Worm (Caenorhabditis elegans) whole organism, midembryonic: ENCODE data around the gene T05B4.13.

ENCODE experiments used
- cog-1 ChIP-seq: sonication (generic microtip); optimal IDR thresholded peaks from 2 replicates; lab custom pipeline; 2016; ENCODE audit warnings: missing genetic modification characterization, missing compliant biosample characterization
- flt-1 ChIP-seq: fragments of 200-800 bp; sonication (Bioruptor generic); IDR thresholded peaks from 2 replicates; pipeline ENCODE4 v1.3.6; 2022; ENCODE audit warnings: missing genetic modification characterization, missing compliant biosample characterization
- klf-2 ChIP-seq: fragments of 200-800 bp; sonication (Bioruptor generic); conservative IDR thresholded peaks from 2 replicates; pipeline ENCODE4 v1.3.6; 2022; ENCODE audit warnings: missing genetic modification reagents, missing genetic modification characterization, missing compliant biosample characterization
- med-1 ChIP-seq: sonication (generic microtip); optimal IDR thresholded peaks from 2 replicates; lab custom pipeline; 2017; ENCODE audit warnings: missing genetic modification characterization, mild to moderate bottlenecking, missing compliant biosample characterization, antibody characterized with exemption, missing genetic modification reagents; ENCODE audit not compliant: insufficient read depth
- ref-1 ChIP-seq: fragments of 200-800 bp; sonication (Bioruptor generic); conservative IDR thresholded peaks from 2 replicates; pipeline ENCODE4 v1.3.6; 2022; ENCODE audit warnings: missing genetic modification reagents, missing genetic modification characterization, missing compliant biosample characterization
- tab-1 ChIP-seq: fragments of 200-800 bp; sonication (Bioruptor generic); IDR thresholded peaks from 2 replicates; pipeline ENCODE4 v1.3.6; 2022; ENCODE audit warnings: missing genetic modification characterization, missing compliant biosample characterization
- ztf-23 ChIP-seq: fragments of 200-800 bp; sonication (Bioruptor generic); IDR thresholded peaks from 2 replicates; pipeline ENCODE4 v1.3.6; 2022; ENCODE audit warnings: missing genetic modification reagents, missing genetic modification characterization, missing compliant biosample characterization
- ztf-29 ChIP-seq: fragments of 200-800 bp; sonication (Bioruptor generic); IDR thresholded peaks from 2 replicates; pipeline ENCODE4 v1.3.6; 2022; ENCODE audit warnings: missing genetic modification reagents, missing genetic modification characterization, missing compliant biosample characterization

DNA sequence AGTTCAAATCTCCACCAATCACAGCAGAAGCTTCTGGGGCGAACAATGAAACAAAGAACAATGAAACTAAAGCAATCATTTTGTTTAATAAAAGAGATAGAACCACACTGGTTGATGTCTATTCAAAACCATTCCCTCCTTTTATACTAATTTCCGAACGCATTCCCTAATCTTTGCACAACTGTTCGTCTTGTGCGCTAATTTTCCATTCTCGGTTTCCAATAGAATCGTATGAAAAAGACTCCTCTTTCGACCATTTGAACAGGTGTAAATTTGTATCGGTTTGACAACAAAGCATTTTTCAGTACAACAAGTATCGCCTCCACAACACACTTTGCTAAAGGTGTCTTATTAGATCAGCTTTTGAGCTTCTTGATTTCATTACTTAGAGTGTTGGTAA is 11.3 kb downstream of the T05B4.13 start, which contains the start of gene T05B4.8:
- TF ChIP-seq cog-1 (tag; lab: Kevin White, UChicago) = no peak
- no peak for TF ChIP-seq klf-2 (GFP tag; lab: Robert Waterston, UW)
- TF ChIP-seq flt-1 (GFP tag; lab: Robert Waterston, UW) = no peak
- TF ChIP-seq ref-1 (GFP tag; lab: Robert Waterston, UW) = no peak
- TF ChIP-seq ztf-29 (GFP tag; lab: Robert Waterston, UW) = no peak
- TF ChIP-seq med-1 (GFP tag; lab: Kevin White, UChicago) = no peak
- TF ChIP-seq tab-1 = no peak
- TF ChIP-seq ztf-23 (GFP tag; lab: Robert Waterston, UW) = no peak
